Worm (Caenorhabditis elegans) whole organism, young adult: ENCODE results near the gene C07B5.2.
A peak's percentile ranks its signal among the peaks of the same experiment; 100 is the strongest.

Source experiments
- B0019.2 ChIP-seq: fragments of 200-800 bp; sonication (Bioruptor generic); conservative IDR thresholded peaks from 2 replicates; pipeline ENCODE4 v1.3.6; 2022; ENCODE audit warnings: missing genetic modification reagents, missing genetic modification characterization, missing compliant biosample characterization
- B0035.1 ChIP-seq: sonication (generic microtip); optimal IDR thresholded peaks from 2 replicates; lab custom pipeline; 2016; ENCODE audit warnings: missing genetic modification characterization, mild to moderate bottlenecking, missing compliant biosample characterization, missing genotype, missing genetic modification reagents
- C17E4.6 ChIP-seq: fragments of 200-800 bp; sonication (Bioruptor generic); IDR thresholded peaks from 2 replicates; pipeline ENCODE4 v1.3.6; 2022; ENCODE audit warnings: missing genetic modification reagents, missing genetic modification characterization, missing compliant biosample characterization
- D2030.7 ChIP-seq: fragments of 200-800 bp; sonication (Bioruptor generic); IDR thresholded peaks from 2 replicates; pipeline ENCODE4 v1.3.6; 2022; ENCODE audit warnings: missing genetic modification reagents, missing genetic modification characterization, missing compliant biosample characterization
- F10E7.11 ChIP-seq: sonication (generic microtip); optimal IDR thresholded peaks from 2 replicates; lab custom pipeline; 2017; ENCODE audit warnings: mild to moderate bottlenecking, missing genetic modification characterization, moderate library complexity, missing compliant biosample characterization
- F22D6.2 ChIP-seq: sonication (generic microtip); optimal IDR thresholded peaks from 2 replicates; lab custom pipeline; 2016; ENCODE audit warnings: mild to moderate bottlenecking, missing genetic modification characterization, missing compliant biosample characterization
- F23B12.7 ChIP-seq: sonication (generic microtip); optimal IDR thresholded peaks from 2 replicates; lab custom pipeline; 2017; ENCODE audit warnings: missing genetic modification characterization, mild to moderate bottlenecking, missing compliant biosample characterization, antibody characterized with exemption, moderate library complexity; ENCODE audit not compliant: insufficient read depth
- F33H1.4 ChIP-seq: fragments of 200-800 bp; sonication (Bioruptor generic); IDR thresholded peaks from 2 replicates; pipeline ENCODE4 v1.3.6; 2022; ENCODE audit warnings: missing genetic modification reagents, missing genetic modification characterization, missing compliant biosample characterization
- F39B2.1 ChIP-seq: fragments of 200-800 bp; sonication (Bioruptor generic); IDR thresholded peaks from 2 replicates; pipeline ENCODE4 v1.3.6; 2022; ENCODE audit warnings: missing genetic modification reagents, missing genetic modification characterization, missing compliant biosample characterization
- F49E8.2 ChIP-seq: sonication (generic microtip); optimal IDR thresholded peaks from 3 replicates; lab custom pipeline; 2017; ENCODE audit warnings: missing genetic modification characterization, mild to moderate bottlenecking, missing compliant biosample characterization, antibody characterized with exemption, moderate library complexity; ENCODE audit not compliant: insufficient read depth
- K12H6.12 ChIP-seq: fragments of 200-800 bp; sonication (Bioruptor generic); optimal IDR thresholded peaks from 2 replicates; lab custom pipeline; 2018; ENCODE audit warnings: mild to moderate bottlenecking, missing genetic modification characterization, missing compliant biosample characterization
- Y53F4B.3 ChIP-seq: fragments of 200-800 bp; sonication (Bioruptor generic); IDR thresholded peaks from 2 replicates; pipeline ENCODE4 v1.3.6; 2022; ENCODE audit warnings: missing genetic modification reagents, missing genetic modification characterization, missing compliant biosample characterization
- akir-1 ChIP-seq: fragments of 200-800 bp; sonication (Bioruptor generic); optimal IDR thresholded peaks from 2 replicates; lab custom pipeline; 2018; ENCODE audit warnings: mild to moderate bottlenecking, missing genetic modification characterization, moderate library complexity, missing compliant biosample characterization
- aptf-2 ChIP-seq: fragments of 200-800 bp; sonication (Bioruptor generic); conservative IDR thresholded peaks from 2 replicates; pipeline ENCODE4 v1.3.6; 2022; ENCODE audit warnings: missing genetic modification reagents, missing genetic modification characterization, missing compliant biosample characterization
- atf-7 ChIP-seq: sonication (generic microtip); optimal IDR thresholded peaks from 2 replicates; lab custom pipeline; 2017; ENCODE audit warnings: mild to moderate bottlenecking, missing genetic modification characterization, missing compliant biosample characterization
- attf-6 ChIP-seq: fragments of 200-800 bp; sonication (Bioruptor generic); IDR thresholded peaks from 2 replicates; pipeline ENCODE4 v1.3.6; 2022; ENCODE audit warnings: missing genetic modification reagents, missing genetic modification characterization, missing compliant biosample characterization
- cebp-1 ChIP-seq, 2 experiments: fragments of 200-800 bp in 1 of 2; sonication (Bioruptor generic) in 1 of 2; sonication (generic microtip) in 1 of 2; IDR thresholded peaks in 1 of 2; optimal IDR thresholded peaks in 1 of 2; 2 replicates each; pipeline versions ENCODE4 v1.3.6 to Lab custom; 2017 to 2022; ENCODE audit warnings: missing compliant biosample characterization in 2 of 2, missing genetic modification characterization in 2 of 2, mild to moderate bottlenecking in 1 of 2, missing genetic modification reagents in 1 of 2, moderate library complexity in 1 of 2
- ceh-79 ChIP-seq: sonication (generic microtip); optimal IDR thresholded peaks from 2 replicates; lab custom pipeline; 2017; ENCODE audit warnings: mild to moderate bottlenecking, missing genetic modification characterization, missing compliant biosample characterization
- chd-7 ChIP-seq: sonication (generic microtip); optimal IDR thresholded peaks from 2 replicates; lab custom pipeline; 2016; ENCODE audit warnings: mild to moderate bottlenecking, missing genetic modification characterization, moderate library complexity, missing compliant biosample characterization
- dox-1 ChIP-seq: fragments of 200-800 bp; sonication (Bioruptor generic); IDR thresholded peaks from 2 replicates; pipeline ENCODE4 v1.3.6; 2022; ENCODE audit warnings: missing genetic modification reagents, missing genetic modification characterization, missing compliant biosample characterization
- egl-44 ChIP-seq: fragments of 200-800 bp; sonication (Bioruptor generic); IDR thresholded peaks from 2 replicates; pipeline ENCODE4 v1.3.6; 2022; ENCODE audit warnings: missing genetic modification reagents, missing genetic modification characterization, missing compliant biosample characterization
- ets-4 ChIP-seq: fragments of 200-800 bp; sonication (Bioruptor generic); optimal IDR thresholded peaks from 2 replicates; lab custom pipeline; 2018; ENCODE audit warnings: mild to moderate bottlenecking, missing genetic modification characterization, missing compliant biosample characterization
- him-1 ChIP-seq: sonication (generic microtip); optimal IDR thresholded peaks from 2 replicates; lab custom pipeline; 2016; ENCODE audit warnings: missing genotype, missing genetic modification reagents, missing genetic modification characterization, missing compliant biosample characterization
- hmg-1.2 ChIP-seq: fragments of 200-800 bp; sonication (Bioruptor generic); IDR thresholded peaks from 2 replicates; pipeline ENCODE4 v1.3.6; 2022; ENCODE audit warnings: missing genetic modification reagents, missing genetic modification characterization, missing compliant biosample characterization
- hmg-20 ChIP-seq: fragments of 200-800 bp; sonication (Bioruptor generic); IDR thresholded peaks from 2 replicates; pipeline ENCODE4 v1.3.6; 2022; ENCODE audit warnings: missing genetic modification reagents, missing genetic modification characterization, missing compliant biosample characterization
- hrde-1 ChIP-seq: sonication (generic microtip); optimal IDR thresholded peaks from 2 replicates; lab custom pipeline; 2016; ENCODE audit warnings: missing genetic modification characterization, mild to moderate bottlenecking, missing compliant biosample characterization, moderate library complexity, missing genotype, missing genetic modification reagents, borderline replicate concordance
- let-607 ChIP-seq, 2 experiments: fragments of 200-800 bp in 1 of 2; sonication (Bioruptor generic) in 1 of 2; sonication (generic microtip) in 1 of 2; optimal IDR thresholded peaks; 2 replicates each; lab custom pipeline; 2016 to 2018; ENCODE audit warnings: mild to moderate bottlenecking in 2 of 2, missing compliant biosample characterization in 2 of 2, missing genetic modification characterization in 2 of 2, moderate library complexity in 2 of 2, missing genotype in 1 of 2
- lsl-1 ChIP-seq: fragments of 200-800 bp; sonication (Bioruptor generic); optimal IDR thresholded peaks from 2 replicates; lab custom pipeline; 2018; ENCODE audit warnings: mild to moderate bottlenecking, missing genetic modification characterization, moderate library complexity, missing compliant biosample characterization
- lsy-27 ChIP-seq: sonication (generic microtip); optimal IDR thresholded peaks from 2 replicates; lab custom pipeline; 2017; ENCODE audit warnings: missing genetic modification characterization, mild to moderate bottlenecking, missing compliant biosample characterization, antibody characterized with exemption, missing genotype, borderline replicate concordance; ENCODE audit not compliant: insufficient read depth
- madf-3 ChIP-seq: fragments of 200-800 bp; sonication (Bioruptor generic); IDR thresholded peaks from 2 replicates; pipeline ENCODE4 v1.3.6; 2022; ENCODE audit warnings: missing genetic modification reagents, missing genetic modification characterization, missing compliant biosample characterization
- madf-6 ChIP-seq: fragments of 200-800 bp; sonication (Bioruptor generic); IDR thresholded peaks from 2 replicates; pipeline ENCODE4 v1.3.6; 2022; ENCODE audit warnings: missing genetic modification reagents, missing genetic modification characterization, missing compliant biosample characterization
- madf-8 ChIP-seq: fragments of 200-800 bp; sonication (Bioruptor generic); conservative IDR thresholded peaks from 2 replicates; pipeline ENCODE4 v1.3.6; 2022; ENCODE audit warnings: missing genetic modification reagents, missing genetic modification characterization, missing compliant biosample characterization
- nfya-2 ChIP-seq: fragments of 200-800 bp; sonication (Bioruptor generic); IDR thresholded peaks from 2 replicates; pipeline ENCODE4 v1.3.6; 2022; ENCODE audit warnings: missing genetic modification reagents, missing genetic modification characterization, missing compliant biosample characterization
- nfyb-1 ChIP-seq: fragments of 200-800 bp; sonication (Bioruptor generic); IDR thresholded peaks from 2 replicates; pipeline ENCODE4 v1.3.6; 2022; ENCODE audit warnings: missing genetic modification reagents, missing genetic modification characterization, missing compliant biosample characterization
- nhr-27 ChIP-seq: fragments of 200-800 bp; sonication (Bioruptor generic); optimal IDR thresholded peaks from 2 replicates; lab custom pipeline; 2018; ENCODE audit warnings: mild to moderate bottlenecking, missing genetic modification characterization, moderate library complexity, missing compliant biosample characterization
- nhr-80 ChIP-seq: sonication (generic microtip); optimal IDR thresholded peaks from 2 replicates; lab custom pipeline; 2016; ENCODE audit warnings: missing genetic modification characterization, missing compliant biosample characterization
- rcor-1 ChIP-seq: fragments of 200-800 bp; sonication (Bioruptor generic); IDR thresholded peaks from 2 replicates; pipeline ENCODE4 v1.3.6; 2022; ENCODE audit warnings: missing genetic modification reagents, missing genetic modification characterization, missing compliant biosample characterization
- snpc-1.1 ChIP-seq: sonication (generic microtip); optimal IDR thresholded peaks from 2 replicates; lab custom pipeline; 2017; ENCODE audit warnings: missing genetic modification characterization, mild to moderate bottlenecking, missing compliant biosample characterization, antibody characterized with exemption, moderate library complexity, missing genotype, missing genetic modification reagents; ENCODE audit not compliant: insufficient read depth
- snpc-4 ChIP-seq, 5 experiments: fragments of 150-350 bp in 1 of 5; sonication (generic microtip) in 4 of 5; optimal IDR thresholded peaks; 2 replicates each; lab custom pipeline; 2014 to 2018; ENCODE audit warnings: missing genetic modification characterization in 5 of 5, missing biosample characterization in 3 of 5, antibody characterized with exemption in 2 of 5, mild to moderate bottlenecking in 2 of 5, missing compliant biosample characterization in 2 of 5, missing genotype in 2 of 5, moderate library complexity in 2 of 5, missing genetic modification reagents in 1 of 5
- tbp1 ChIP-seq: fragments of 200-800 bp; sonication (Bioruptor generic); optimal IDR thresholded peaks from 2 replicates; lab custom pipeline; 2018; ENCODE audit warnings: mild to moderate bottlenecking, missing genetic modification characterization, missing compliant biosample characterization
- ztf-25 ChIP-seq: fragments of 200-800 bp; sonication (Bioruptor generic); IDR thresholded peaks from 2 replicates; pipeline ENCODE4 v1.3.6; 2022; ENCODE audit warnings: missing genetic modification reagents, missing genetic modification characterization, missing compliant biosample characterization

Gene C07B5.2

ce11 chrX:9476752-9477151 is 40.3 kb downstream of the C07B5.2 start:
- TF ChIP-seq F10E7.11 (tag; lab: Kevin White, UChicago) = no peak
- no peak for TF ChIP-seq lsl-1 (GFP tag; lab: Kevin White, UChicago)
- TF ChIP-seq akir-1 (GFP tag; lab: Kevin White, UChicago) = no peak
- TF ChIP-seq rcor-1 (GFP tag; lab: Robert Waterston, UW) = no peak
- TF ChIP-seq him-1 (tag; lab: Kevin White, UChicago) = no peak
- TF ChIP-seq let-607 (tag; optimal IDR thresholded peaks at IDR 0.05; lab: Kevin White, UChicago) = no peak
- TF ChIP-seq chd-7 (tag; lab: Kevin White, UChicago) = no peak
- no peak for TF ChIP-seq lsy-27 (tag; lab: Kevin White, UChicago)
- no peak for TF ChIP-seq ztf-25 (GFP tag; lab: Robert Waterston, UW)
- TF ChIP-seq K12H6.12 (tag; lab: Kevin White, UChicago) = no peak
- TF ChIP-seq egl-44 = no peak
- TF ChIP-seq dox-1 = no peak
- TF ChIP-seq snpc-1.1 (tag; lab: Kevin White, UChicago) = no peak
- TF ChIP-seq F33H1.4 = no peak
- no peak for TF ChIP-seq attf-6
- TF ChIP-seq madf-8 (GFP tag; lab: Robert Waterston, UW) = no peak
- TF ChIP-seq B0019.2 (GFP tag; lab: Robert Waterston, UW) = no peak
- no peak for TF ChIP-seq nhr-80 (tag; lab: Kevin White, UChicago)
- TF ChIP-seq, all 124 proteins: peak for 0

ce11 chrX:9472170-9472569 is 44.8 kb downstream of the C07B5.2 start, which contains the start of gene gap-2:
Gene gap-2, plus strand, starts transcription at chrX:9472470.
- TF ChIP-seq B0035.1 (tag; lab: Kevin White, UChicago) (no peak), F39B2.1 (GFP tag; lab: Robert Waterston, UW) (no peak), F49E8.2 (tag; lab: Kevin White, UChicago) (no peak), lsy-27 (tag; lab: Kevin White, UChicago) (no peak), madf-3 (no peak), C17E4.6 (GFP tag; lab: Robert Waterston, UW) (no peak), K12H6.12 (tag; lab: Kevin White, UChicago) (no peak), madf-6 (GFP tag; lab: Robert Waterston, UW) (no peak), hmg-1.2 (GFP tag; lab: Robert Waterston, UW) (no peak), nfyb-1 (GFP tag; lab: Robert Waterston, UW) (no peak), snpc-1.1 (tag; lab: Kevin White, UChicago) (no peak), atf-7 (tag; lab: Kevin White, UChicago) (no peak), egl-44 (no peak), nfya-2 (GFP tag; lab: Robert Waterston, UW) (no peak), ets-4 (GFP tag; lab: Kevin White, UChicago) (no peak), hrde-1 (no peak)
- TF ChIP-seq, all 124 proteins: peak for 0

- no peak for TF ChIP-seq ets-4 (GFP tag; lab: Kevin White, UChicago)
- TF ChIP-seq K12H6.12 (tag; lab: Kevin White, UChicago) = peak; percentile 37
- TF ChIP-seq hmg-20 = peak; percentile 76; the same call in 1 of the 2 replicates
- TF ChIP-seq snpc-4 (GFP tag; optimal IDR thresholded peaks at IDR 0.05; lab: Kevin White, UChicago) = peak; percentile 64
- peak in 2 of 4 experiments; percentile 40 to 81 for TF ChIP-seq snpc-4 (tag; optimal IDR thresholded peaks at IDR 0.05; lab: Kevin White, UChicago)
- TF ChIP-seq cebp-1 (GFP tag; IDR thresholded peaks at IDR 0.05; lab: Robert Waterston, UW) = 0 out of 2 replicates have a peak, but pooled peaks have one; percentile 33
- no peak for TF ChIP-seq cebp-1 (tag; optimal IDR thresholded peaks at IDR 0.05; lab: Kevin White, UChicago)
- peak; percentile 88 for TF ChIP-seq him-1 (tag; lab: Kevin White, UChicago)
- peak; percentile 65 for TF ChIP-seq F22D6.2
- TF ChIP-seq rcor-1 (GFP tag; lab: Robert Waterston, UW) = peak; percentile 85
- TF ChIP-seq hmg-1.2 (GFP tag; lab: Robert Waterston, UW) = peak; percentile 84
- TF ChIP-seq Y53F4B.3 = peak; percentile 31; the same call in 1 of the 2 replicates
- TF ChIP-seq nhr-27 (tag; lab: Kevin White, UChicago) = peak; percentile 34
- TF ChIP-seq D2030.7 = peak; percentile 70
- no peak for TF ChIP-seq lsl-1 (GFP tag; lab: Kevin White, UChicago)
- TF ChIP-seq madf-6 (GFP tag; lab: Robert Waterston, UW) = no peak
- TF ChIP-seq aptf-2 (GFP tag; lab: Robert Waterston, UW) = no peak
- no peak for TF ChIP-seq snpc-1.1 (tag; lab: Kevin White, UChicago)
- TF ChIP-seq tbp1 (GFP tag; lab: Kevin White, UChicago) = peak; percentile 94
- TF ChIP-seq ceh-79 (tag; lab: Kevin White, UChicago) = peak; percentile 54
- peak; percentile 76 for TF ChIP-seq F23B12.7
Measured at ce11 chrX:9467573-9467972, 49.4 kb downstream of the C07B5.2 start.
